Worm (Caenorhabditis elegans): ENCODE data around the gene mlc-5.

Gene mlc-5

DNA sequence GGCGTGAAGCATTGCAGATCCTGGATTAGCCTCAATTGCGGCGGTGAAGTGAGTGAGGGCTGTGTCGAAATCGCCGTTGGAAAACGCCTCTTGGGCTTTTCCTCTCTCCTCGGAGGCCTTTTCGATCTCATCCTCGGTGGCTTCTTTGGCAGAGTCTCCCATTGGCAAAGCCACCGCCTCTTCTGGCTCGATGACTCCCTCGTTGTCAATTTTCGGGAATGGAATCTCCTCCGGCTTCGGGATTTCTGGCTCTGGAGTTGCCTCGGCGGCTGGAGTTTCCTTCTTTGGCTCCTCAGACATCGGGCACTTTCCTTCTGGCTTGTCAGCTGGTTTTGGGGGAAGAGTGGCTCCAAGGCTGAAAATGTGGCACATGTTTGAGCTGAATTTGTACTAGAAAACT is 1.4 kb upstream of the mlc-5 start:
- TF ChIP-seq dao-5 (tag; optimal IDR thresholded peaks at IDR 0.05) (no peak), W03F9.2 (tag; optimal IDR thresholded peaks at IDR 0.05) (no peak), him-1 (tag; optimal IDR thresholded peaks at IDR 0.05) (no peak)

DNA sequence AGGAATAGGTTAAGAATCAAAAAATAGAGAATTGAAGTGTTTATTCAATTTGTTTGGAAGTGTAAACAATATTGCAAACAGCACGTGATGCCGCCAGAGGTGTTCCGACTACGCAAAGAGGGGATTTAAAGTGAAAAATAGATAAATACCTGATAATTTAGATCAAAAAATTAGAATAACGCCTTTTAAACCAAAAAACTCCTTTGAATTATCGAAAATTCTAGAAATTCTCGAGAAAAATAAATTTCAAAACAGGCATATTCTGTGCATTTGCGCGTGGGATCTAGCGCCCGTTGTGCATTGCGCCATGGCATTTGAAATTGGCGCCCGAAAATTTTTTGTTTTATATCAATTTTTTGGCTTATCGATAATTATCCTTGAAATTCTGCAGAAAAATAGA is 846 bp upstream of the mlc-5 start, which contains the start of gene hip-1:
Gene hip-1, minus strand, starts transcription at position 225 of the 400 bp plus-strand sequence.
- TF ChIP-seq him-1 (tag; optimal IDR thresholded peaks at IDR 0.05) (no peak), dao-5 (tag; optimal IDR thresholded peaks at IDR 0.05) (no peak), W03F9.2 (tag; optimal IDR thresholded peaks at IDR 0.05) (peak; percentile 84)

DNA sequence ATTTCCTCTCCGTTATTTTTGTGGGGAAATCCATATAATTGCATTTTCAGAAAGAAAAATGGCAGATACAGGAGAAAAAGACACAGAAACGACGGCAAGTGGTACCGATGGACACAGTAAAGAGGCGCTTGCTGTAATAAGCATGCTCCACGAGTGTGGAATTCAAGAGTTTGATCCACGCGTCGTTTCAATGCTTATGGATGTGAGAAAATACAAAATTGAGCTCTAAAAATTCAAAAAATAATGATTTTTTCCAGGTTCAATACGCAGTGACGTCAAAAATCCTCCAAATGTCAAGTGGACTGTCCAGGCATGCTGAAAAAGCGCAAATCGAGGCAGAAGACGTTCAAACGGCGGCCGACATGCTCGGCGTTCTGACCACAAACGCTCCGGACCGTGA is 1.1 kb downstream of the mlc-5 start, which contains the start of gene taf-9:
Gene taf-9, plus strand, starts transcription at position 51 of the 400 bp plus-strand sequence.
- TF ChIP-seq dao-5 (tag; optimal IDR thresholded peaks at IDR 0.05), result no peak
- no peak for TF ChIP-seq W03F9.2 (tag; optimal IDR thresholded peaks at IDR 0.05)
- no peak for TF ChIP-seq him-1 (tag; optimal IDR thresholded peaks at IDR 0.05)

DNA sequence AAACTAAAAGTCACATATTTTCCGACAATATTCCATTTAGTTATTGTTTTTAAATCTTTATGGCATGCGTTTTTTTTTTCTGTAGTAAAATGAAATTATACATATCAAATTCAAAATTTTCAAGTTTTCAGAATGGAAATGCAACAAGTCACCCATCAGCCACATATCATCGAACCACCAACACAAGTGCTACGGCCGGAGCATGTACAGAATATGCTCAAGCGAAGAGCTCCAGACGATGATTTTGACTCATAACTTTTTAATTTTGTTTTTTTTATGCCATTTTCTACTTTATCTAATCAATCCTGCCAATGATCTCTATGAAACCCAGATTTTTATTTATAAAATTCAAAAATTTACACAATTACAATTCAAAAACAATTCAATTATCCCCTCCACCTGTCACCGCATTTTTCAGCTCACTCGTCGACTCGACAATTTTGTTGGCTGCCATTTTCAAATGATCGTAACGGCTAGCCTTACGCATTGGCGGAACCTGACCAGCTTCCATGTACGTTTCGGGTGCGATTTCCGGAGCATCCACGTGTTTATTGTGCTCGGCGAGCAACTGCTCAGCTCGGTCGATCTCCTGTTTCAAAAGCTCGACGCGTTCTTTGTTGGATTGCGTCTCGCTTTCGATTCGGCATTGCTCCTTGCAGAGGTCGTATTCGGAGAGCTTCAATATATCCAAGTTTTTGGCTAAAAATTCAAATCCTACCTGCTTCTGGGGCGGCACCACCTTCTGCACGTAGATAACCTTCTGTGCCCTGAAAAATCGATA is 2.7 kb downstream of the mlc-5 start:
- no peak for TF ChIP-seq W03F9.2 (tag; optimal IDR thresholded peaks at IDR 0.05)
- TF ChIP-seq him-1 (tag; optimal IDR thresholded peaks at IDR 0.05), result no peak
- peak; percentile 0 for TF ChIP-seq dao-5 (tag; optimal IDR thresholded peaks at IDR 0.05)

DNA sequence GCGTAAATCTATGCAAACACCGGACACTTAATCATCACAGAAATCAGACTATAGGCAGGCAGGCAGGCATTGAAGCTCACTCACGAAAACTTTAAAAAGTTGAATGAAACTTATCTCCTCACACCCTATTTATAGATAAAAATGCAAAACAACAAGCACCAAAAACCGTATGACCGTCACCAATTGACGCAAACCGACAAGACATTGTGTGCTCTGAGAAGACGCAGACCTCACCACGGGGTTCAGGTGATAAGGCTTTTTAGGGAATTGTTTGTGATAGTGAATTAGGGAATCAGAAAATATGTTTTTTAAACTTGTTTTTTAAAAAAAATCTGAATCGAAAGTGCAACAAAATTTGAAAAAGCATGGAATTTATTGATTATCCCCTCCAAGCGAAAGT is 3.6 kb downstream of the mlc-5 start, which contains the start of gene T12D8.5:
Gene T12D8.5, minus strand, starts transcription at position 95 of the 400 bp plus-strand sequence.
- TF ChIP-seq W03F9.2 (tag; optimal IDR thresholded peaks at IDR 0.05) (no peak), dao-5 (tag; optimal IDR thresholded peaks at IDR 0.05) (no peak), him-1 (tag; optimal IDR thresholded peaks at IDR 0.05) (no peak)

ce11 chrIII:13630708-13631107 is 7.6 kb downstream of the mlc-5 start, which contains the start of gene arrd-17:
Gene arrd-17 (minus strand): TSS chrIII:13630808.
- no peak for TF ChIP-seq W03F9.2 (tag; optimal IDR thresholded peaks at IDR 0.05)
- TF ChIP-seq him-1 (tag; optimal IDR thresholded peaks at IDR 0.05), result no peak
- no peak for TF ChIP-seq dao-5 (tag; optimal IDR thresholded peaks at IDR 0.05)

- no peak for TF ChIP-seq him-1 (tag; optimal IDR thresholded peaks at IDR 0.05)
- TF ChIP-seq W03F9.2 (tag; optimal IDR thresholded peaks at IDR 0.05), result no peak
- TF ChIP-seq dao-5 (tag; optimal IDR thresholded peaks at IDR 0.05), result no peak
Measured at ce11 chrIII:13633826-13634225, 10.7 kb downstream of the mlc-5 start.

- TF ChIP-seq W03F9.2 (tag; optimal IDR thresholded peaks at IDR 0.05) (no peak), him-1 (tag; optimal IDR thresholded peaks at IDR 0.05) (no peak), dao-5 (tag; optimal IDR thresholded peaks at IDR 0.05) (no peak)
Measured at ce11 chrIII:13635235-13635634, 12.1 kb downstream of the mlc-5 start.

DNA sequence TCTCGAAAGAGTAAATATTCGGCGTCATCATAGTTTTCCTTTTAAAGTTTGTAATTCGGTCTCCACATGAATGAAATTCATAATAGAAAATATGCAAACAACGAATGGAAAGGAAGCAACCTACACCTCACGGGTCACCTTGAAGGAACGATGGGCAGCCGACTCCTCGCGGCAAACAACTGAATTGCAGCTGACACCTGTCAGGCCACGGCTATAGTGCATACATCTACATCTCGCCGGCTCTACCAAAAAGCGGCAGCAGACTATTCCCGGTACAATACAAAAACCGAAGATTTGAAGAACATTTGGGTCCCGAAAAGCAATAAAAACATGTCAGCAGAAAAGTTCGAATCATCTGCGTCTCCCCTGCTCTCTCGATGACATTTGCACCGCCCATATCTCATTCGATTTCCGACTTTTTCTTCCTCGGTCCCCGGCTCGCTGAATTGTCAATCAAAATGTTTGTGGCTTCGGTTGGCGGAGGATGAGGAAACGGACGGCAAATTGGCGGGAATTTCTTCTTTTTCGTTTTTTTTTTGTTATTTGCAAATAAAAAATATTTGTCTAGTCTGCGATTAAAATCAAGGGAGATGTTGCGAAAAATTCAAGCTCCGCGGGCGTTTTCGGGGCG is 12.7 kb downstream of the mlc-5 start:
- TF ChIP-seq him-1 (tag; optimal IDR thresholded peaks at IDR 0.05) (no peak), W03F9.2 (tag; optimal IDR thresholded peaks at IDR 0.05) (no peak), dao-5 (tag; optimal IDR thresholded peaks at IDR 0.05) (no peak)

DNA sequence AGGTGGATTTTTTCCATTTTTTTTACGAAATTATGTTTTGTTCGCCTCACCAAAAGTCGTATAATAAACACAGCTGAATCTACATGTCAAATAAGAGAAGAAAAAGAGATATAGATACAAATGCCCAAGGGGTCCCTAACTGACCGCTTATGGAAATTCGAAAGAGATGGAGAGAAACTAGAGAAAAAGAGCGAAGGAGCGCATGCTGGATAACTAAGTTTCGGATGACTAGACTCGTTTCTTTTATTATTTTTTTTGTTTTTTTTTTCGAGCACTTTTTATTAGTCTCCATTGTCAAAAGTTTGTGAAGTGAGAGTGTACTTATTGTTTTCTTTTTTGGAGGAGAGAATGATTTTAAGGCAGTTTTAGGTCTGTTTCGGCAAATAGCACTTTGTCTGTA is 14.6 kb downstream of the mlc-5 start:
- TF ChIP-seq W03F9.2 (tag; optimal IDR thresholded peaks at IDR 0.05) (no peak), him-1 (tag; optimal IDR thresholded peaks at IDR 0.05) (no peak), dao-5 (tag; optimal IDR thresholded peaks at IDR 0.05) (no peak)

DNA sequence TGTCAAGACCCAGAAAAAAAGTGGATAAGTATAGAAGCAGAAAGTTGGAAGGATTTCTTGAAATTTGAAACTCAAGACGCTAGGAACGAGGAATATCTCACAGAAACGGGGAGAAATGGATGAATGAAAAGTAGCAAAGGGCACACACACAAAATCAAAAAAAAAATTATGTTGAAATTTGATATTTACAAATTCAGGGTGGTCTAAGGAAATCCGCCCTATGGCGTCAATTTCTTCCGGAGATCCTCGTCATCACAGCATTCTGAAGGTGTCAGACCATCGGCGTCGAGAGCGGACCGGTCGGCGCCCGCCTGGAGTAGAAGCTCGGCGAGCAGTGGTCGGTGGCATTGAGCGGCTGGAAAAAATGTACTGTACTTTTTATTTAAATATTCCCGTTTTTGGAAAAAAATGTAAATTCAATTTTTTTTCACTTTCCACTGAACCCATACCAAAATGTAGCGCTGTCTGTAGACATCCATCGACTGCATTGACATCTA is 16.9 kb downstream of the mlc-5 start:
- TF ChIP-seq dao-5 (tag; optimal IDR thresholded peaks at IDR 0.05), result no peak
- no peak for TF ChIP-seq him-1 (tag; optimal IDR thresholded peaks at IDR 0.05)
- no peak for TF ChIP-seq W03F9.2 (tag; optimal IDR thresholded peaks at IDR 0.05)

ce11 chrIII:13640869-13641268 is 17.8 kb downstream of the mlc-5 start:
- no peak for TF ChIP-seq him-1 (tag; optimal IDR thresholded peaks at IDR 0.05)
- no peak for TF ChIP-seq dao-5 (tag; optimal IDR thresholded peaks at IDR 0.05)
- TF ChIP-seq W03F9.2 (tag; optimal IDR thresholded peaks at IDR 0.05), result no peak

DNA sequence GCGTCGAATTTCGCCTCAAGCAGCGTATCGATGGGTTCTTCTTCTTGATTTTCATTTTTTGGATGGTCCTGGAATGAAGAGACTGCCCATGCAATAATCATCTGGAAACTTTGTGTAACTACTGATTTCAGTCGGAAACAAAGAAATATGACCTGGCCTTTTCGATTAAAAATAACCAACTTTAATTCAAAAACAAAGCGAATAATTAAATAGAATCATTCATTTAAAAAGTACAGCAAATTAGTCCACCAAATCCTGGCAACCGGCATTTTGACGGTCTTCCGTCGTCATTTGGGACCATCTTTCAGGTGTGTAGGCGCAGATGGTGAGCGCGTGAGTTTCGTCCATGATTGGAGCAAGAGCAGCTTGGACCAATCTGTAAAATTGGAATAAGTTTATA is 18.5 kb downstream of the mlc-5 start, which contains the start of gene acbp-5:
Gene acbp-5, minus strand, starts transcription at position 101 of the 400 bp plus-strand sequence.
- no peak for TF ChIP-seq dao-5 (tag; optimal IDR thresholded peaks at IDR 0.05)
- no peak for TF ChIP-seq W03F9.2 (tag; optimal IDR thresholded peaks at IDR 0.05)

DNA sequence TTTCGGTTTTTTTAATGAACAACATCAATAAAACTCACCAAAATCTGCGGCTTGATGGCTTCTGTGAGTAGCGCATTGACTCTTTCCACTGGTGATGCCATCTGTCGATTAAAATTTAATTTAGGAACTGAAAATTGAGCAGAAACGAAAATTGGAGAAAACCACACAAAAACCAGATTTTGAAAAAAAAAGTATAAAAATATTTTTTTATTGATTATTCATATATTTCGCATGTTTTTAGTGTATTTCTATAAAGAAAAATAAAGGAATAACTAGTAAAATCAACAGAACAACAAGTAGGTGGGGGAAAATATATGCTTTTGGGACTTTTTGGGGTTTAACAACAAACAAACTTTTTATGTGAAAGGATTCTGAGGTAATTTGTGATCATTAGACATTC is 19.1 kb downstream of the mlc-5 start, which contains the start of gene T12D8.10:
Gene T12D8.10, minus strand, starts transcription at position 101 of the 400 bp plus-strand sequence.
- TF ChIP-seq dao-5 (tag; optimal IDR thresholded peaks at IDR 0.05) (no peak), him-1 (tag; optimal IDR thresholded peaks at IDR 0.05) (no peak), W03F9.2 (tag; optimal IDR thresholded peaks at IDR 0.05) (no peak)

All from whole organism, L4/young adult.